In genomic region chr2L:14517997-14518559, dm6 we compare ENCODE assay signal across 1 fruit fly cellular context.
A peak's percentile ranks its signal among the peaks of the same experiment; 100 is the strongest.
TF ChIP-seq lines count a peak whose summit lies in the region.

No protein-coding gene starts in this region.

TF ChIP-seq in whole organism, embryonic, 481 proteins besides CTCF, POLR2A, EP300 and RAD21 (continued from another document):
- TF ChIP-seq CG7963 (GFP tag; IDR thresholded peaks at IDR 0.05; lab: Robert Waterston, UW; ENCODE audit: partially characterized antibody) (0 out of 3 replicates have a peak, but pooled peaks have one; percentile 55), Scr (GFP tag; IDR thresholded peaks at IDR 0.05; lab: Robert Waterston, UW; ENCODE audit: partially characterized antibody) (peak; percentile 59), Six4 (GFP tag; optimal IDR thresholded peaks at IDR 0.05; lab: Kevin White, UChicago) (no peak), HLH54F (GFP tag; optimal IDR thresholded peaks at IDR 0.05; lab: Kevin White, UChicago) (no peak), bbx (GFP tag; IDR thresholded peaks at IDR 0.05; lab: Robert Waterston, UW; ENCODE audit: partially characterized antibody) (peak; percentile 75), gcm (GFP tag; optimal IDR thresholded peaks at IDR 0.05; lab: Kevin White, UChicago) (no peak), inv (GFP tag; IDR thresholded peaks at IDR 0.05; lab: Robert Waterston, UW; ENCODE audit: partially characterized antibody) (peak; percentile 9; the same call in 1 of the 2 replicates), PHDP (tag; optimal IDR thresholded peaks at IDR 0.05; lab: Kevin White, UChicago) (no peak), CG15696 (tag; optimal IDR thresholded peaks at IDR 0.05; lab: Kevin White, UChicago) (no peak), CG16813 (GFP tag; IDR thresholded peaks at IDR 0.05; lab: Robert Waterston, UW; ENCODE audit: partially characterized antibody) (peak; percentile 77), prd (optimal IDR thresholded peaks at IDR 0.05; lab: Kevin White, UChicago) (no peak), prd (GFP tag; IDR thresholded peaks at IDR 0.05; lab: Robert Waterston, UW) (no peak), CG10147 (GFP tag; optimal IDR thresholded peaks at IDR 0.05; lab: Kevin White, UChicago) (no peak), CG42726 (GFP tag; IDR thresholded peaks at IDR 0.05; lab: Robert Waterston, UW; ENCODE audit: partially characterized antibody) (peak; percentile 39; the same call in 1 of the 2 replicates), CG11247 (GFP tag; IDR thresholded peaks at IDR 0.05; lab: Robert Waterston, UW) (no peak), mld (GFP tag; IDR thresholded peaks at IDR 0.05; lab: Robert Waterston, UW; ENCODE audit: partially characterized antibody) (0 out of 3 replicates have a peak, but pooled peaks have one; percentile 8), zfh2 (GFP tag; optimal IDR thresholded peaks at IDR 0.05; lab: Kevin White, UChicago) (no peak)
